Worm (Caenorhabditis elegans) whole organism, L1 larva: ENCODE measurements around the gene K01D12.15.

ENCODE experiments used
- C04F5.9 ChIP-seq: sonication (generic microtip); optimal IDR thresholded peaks from 2 replicates; lab custom pipeline; 2016; ENCODE audit warnings: missing genetic modification characterization, missing compliant biosample characterization
- C16A3.4 ChIP-seq: fragments of 150-350 bp; optimal IDR thresholded peaks from 2 replicates; lab custom pipeline; 2014; ENCODE audit warnings: missing biosample characterization, missing genetic modification characterization
- C34B4.2 ChIP-seq: sonication (generic microtip); optimal IDR thresholded peaks from 2 replicates; lab custom pipeline; 2017; ENCODE audit warnings: mild to moderate bottlenecking, missing genetic modification characterization, missing compliant biosample characterization
- F16B12.6 ChIP-seq: fragments of 150-350 bp; optimal IDR thresholded peaks from 2 replicates; lab custom pipeline; 2014; ENCODE audit warnings: missing biosample characterization, missing genetic modification characterization
- aha-1 ChIP-seq: fragments of 150-350 bp; optimal IDR thresholded peaks from 2 replicates; lab custom pipeline; 2014; ENCODE audit warnings: missing biosample characterization, missing genetic modification characterization
- aly-2 ChIP-seq: fragments of 150-350 bp; optimal IDR thresholded peaks from 2 replicates; lab custom pipeline; 2014; ENCODE audit warnings: missing biosample characterization, missing genetic modification characterization
- ama-1 ChIP-seq: fragments of 150-350 bp; optimal IDR thresholded peaks from 2 replicates; lab custom pipeline; 2014
- blmp-1 ChIP-seq: fragments of 150-350 bp; optimal IDR thresholded peaks from 2 replicates; lab custom pipeline; 2014; ENCODE audit warnings: missing biosample characterization, missing genetic modification characterization
- ceh-63 ChIP-seq: fragments of 200-800 bp; sonication (Bioruptor generic); optimal IDR thresholded peaks from 2 replicates; lab custom pipeline; 2018; ENCODE audit warnings: mild to moderate bottlenecking, missing genetic modification characterization, missing compliant biosample characterization
- ceh-82 ChIP-seq, 3 experiments: fragments of 150-350 bp in 1 of 3; sonication (generic microtip) in 2 of 3; optimal IDR thresholded peaks; 2 replicates each; lab custom pipeline; 2014 to 2017; ENCODE audit warnings: missing biosample characterization in 3 of 3, missing genetic modification characterization in 3 of 3
- ceh-88 ChIP-seq: fragments of 200-800 bp; sonication (Bioruptor generic); IDR thresholded peaks from 2 replicates; pipeline ENCODE4 v1.3.6; 2022; ENCODE audit warnings: missing genetic modification characterization, missing compliant biosample characterization
- ces-1 ChIP-seq: fragments of 150-350 bp; optimal IDR thresholded peaks from 2 replicates; lab custom pipeline; 2014; ENCODE audit warnings: missing biosample characterization, missing genetic modification reagents, missing genetic modification characterization
- dpl-1 ChIP-seq, 3 experiments: fragments of 150-350 bp in 2 of 3; sonication (generic microtip) in 1 of 3; optimal IDR thresholded peaks; 2 replicates each; lab custom pipeline; 2014 to 2017; ENCODE audit warnings: missing biosample characterization in 3 of 3, missing genetic modification characterization in 3 of 3, missing genetic modification reagents in 3 of 3
- efl-1 ChIP-seq, 4 experiments: fragments of 150-350 bp; optimal IDR thresholded peaks in 3 of 4; peaks in 1 of 4; 1 replicate in 1 of 4; 2 replicates in 3 of 4; lab custom pipeline; 2014; ENCODE audit warnings: missing biosample characterization in 2 of 4, missing genetic modification characterization in 2 of 4, missing genetic modification reagents in 2 of 4
- efl-3 ChIP-seq: fragments of 200-800 bp; sonication (Bioruptor generic); optimal IDR thresholded peaks from 2 replicates; lab custom pipeline; 2018; ENCODE audit warnings: mild to moderate bottlenecking, missing genetic modification characterization, missing compliant biosample characterization
- egl-13 ChIP-seq: sonication (generic microtip); optimal IDR thresholded peaks from 2 replicates; lab custom pipeline; 2016; ENCODE audit warnings: missing genotype, missing genetic modification reagents, missing genetic modification characterization, missing compliant biosample characterization
- ets-5 ChIP-seq: fragments of 200-800 bp; sonication (Bioruptor generic); IDR thresholded peaks from 2 replicates; pipeline ENCODE4 v1.3.6; 2022; ENCODE audit warnings: missing genetic modification characterization, missing compliant biosample characterization
- fkh-8 ChIP-seq: sonication (generic microtip); optimal IDR thresholded peaks from 2 replicates; lab custom pipeline; 2016; ENCODE audit warnings: mild to moderate bottlenecking, missing genetic modification characterization, missing compliant biosample characterization
- hlh-4 ChIP-seq: sonication (generic microtip); optimal IDR thresholded peaks from 2 replicates; lab custom pipeline; 2016; ENCODE audit warnings: mild to moderate bottlenecking, missing genetic modification characterization, missing compliant biosample characterization
- irx-1 ChIP-seq: sonication (generic microtip); optimal IDR thresholded peaks from 2 replicates; lab custom pipeline; 2016; ENCODE audit warnings: missing genetic modification characterization, missing compliant biosample characterization
- jun-1 ChIP-seq: fragments of 150-350 bp; optimal IDR thresholded peaks from 2 replicates; lab custom pipeline; 2014; ENCODE audit warnings: missing biosample characterization, missing genetic modification reagents, missing genetic modification characterization
- lin-13 ChIP-seq: fragments of 150-350 bp; optimal IDR thresholded peaks from 2 replicates; lab custom pipeline; 2014; ENCODE audit warnings: missing biosample characterization, missing genetic modification reagents, missing genetic modification characterization
- lin-14 ChIP-seq: fragments of 200-800 bp; sonication (Bioruptor generic); optimal IDR thresholded peaks from 2 replicates; lab custom pipeline; 2018; ENCODE audit warnings: mild to moderate bottlenecking, missing genetic modification characterization, moderate library complexity, missing compliant biosample characterization
- lir-3 ChIP-seq: sonication (generic microtip); optimal IDR thresholded peaks from 2 replicates; lab custom pipeline; 2016; ENCODE audit warnings: mild to moderate bottlenecking, missing genetic modification characterization, moderate library complexity, missing compliant biosample characterization; ENCODE audit not compliant: poor library complexity
- lsy-2 ChIP-seq, 2 experiments: fragments of 150-350 bp; optimal IDR thresholded peaks; 2 replicates each; lab custom pipeline; 2014; ENCODE audit warnings: missing biosample characterization in 2 of 2, missing genetic modification characterization in 2 of 2
- nhr-19 ChIP-seq: fragments of 200-800 bp; sonication (Bioruptor generic); conservative IDR thresholded peaks from 2 replicates; pipeline ENCODE4 v1.3.6; 2022; ENCODE audit warnings: missing genetic modification characterization, missing compliant biosample characterization
- nhr-28 ChIP-seq: fragments of 150-350 bp; optimal IDR thresholded peaks from 2 replicates; lab custom pipeline; 2014; ENCODE audit warnings: missing biosample characterization, missing genetic modification characterization
- nhr-47 ChIP-seq: sonication (generic microtip); optimal IDR thresholded peaks from 2 replicates; lab custom pipeline; 2016; ENCODE audit warnings: mild to moderate bottlenecking, missing genetic modification characterization, moderate library complexity, missing compliant biosample characterization
- nhr-77 ChIP-seq: fragments of 150-350 bp; optimal IDR thresholded peaks from 2 replicates; lab custom pipeline; 2014; ENCODE audit warnings: missing biosample characterization, missing genetic modification characterization
- nhr-84 ChIP-seq: sonication (generic microtip); optimal IDR thresholded peaks from 2 replicates; lab custom pipeline; 2017; ENCODE audit warnings: missing biosample characterization, missing genetic modification characterization
- pag-3 ChIP-seq: sonication (generic microtip); optimal IDR thresholded peaks from 2 replicates; lab custom pipeline; 2017; ENCODE audit warnings: missing genetic modification characterization, mild to moderate bottlenecking, missing compliant biosample characterization, antibody characterized with exemption, borderline replicate concordance; ENCODE audit not compliant: insufficient read depth
- rnt-1 ChIP-seq: sonication (generic microtip); optimal IDR thresholded peaks from 2 replicates; lab custom pipeline; 2016; ENCODE audit warnings: mild to moderate bottlenecking, missing genetic modification characterization, moderate library complexity, missing compliant biosample characterization
- skn-1 ChIP-seq: fragments of 150-350 bp; optimal IDR thresholded peaks from 2 replicates; lab custom pipeline; 2014; ENCODE audit warnings: missing biosample characterization, missing genetic modification characterization
- snu-23 ChIP-seq: sonication (generic microtip); optimal IDR thresholded peaks from 2 replicates; lab custom pipeline; 2016; ENCODE audit warnings: missing genetic modification characterization, missing compliant biosample characterization
- tbx-2 ChIP-seq: sonication (generic microtip); optimal IDR thresholded peaks from 2 replicates; lab custom pipeline; 2016; ENCODE audit warnings: missing genetic modification characterization, missing compliant biosample characterization
- unc-130 ChIP-seq: fragments of 150-350 bp; optimal IDR thresholded peaks from 2 replicates; lab custom pipeline; 2017; ENCODE audit warnings: missing biosample characterization, missing genetic modification characterization, inconsistent platforms
- unc-30 ChIP-seq: sonication (generic microtip); optimal IDR thresholded peaks from 2 replicates; lab custom pipeline; 2017; ENCODE audit warnings: missing biosample characterization, missing genetic modification characterization
- unc-62 ChIP-seq: fragments of 150-350 bp; optimal IDR thresholded peaks from 2 replicates; lab custom pipeline; 2014; ENCODE audit warnings: missing biosample characterization, missing genetic modification reagents, missing genetic modification characterization
- unc-98 ChIP-seq: fragments of 200-800 bp; sonication (Bioruptor generic); IDR thresholded peaks from 2 replicates; pipeline ENCODE4 v1.3.6; 2022; ENCODE audit warnings: missing genetic modification characterization, missing compliant biosample characterization
- xbp-1 ChIP-seq: sonication (generic microtip); optimal IDR thresholded peaks from 2 replicates; lab custom pipeline; 2016; ENCODE audit warnings: missing genetic modification characterization, missing compliant biosample characterization
- zag-1 ChIP-seq: fragments of 150-350 bp; optimal IDR thresholded peaks from 2 replicates; lab custom pipeline; 2014; ENCODE audit warnings: missing biosample characterization, missing genetic modification characterization
- ztf-11 ChIP-seq, 2 experiments: sonication (generic microtip); optimal IDR thresholded peaks; 2 replicates each; lab custom pipeline; 2016 to 2017; ENCODE audit warnings: missing genetic modification characterization in 2 of 2, missing biosample characterization in 1 of 2, missing compliant biosample characterization in 1 of 2
- ztf-4 ChIP-seq: fragments of 150-350 bp; optimal IDR thresholded peaks from 2 replicates; lab custom pipeline; 2014; ENCODE audit warnings: missing biosample characterization, missing genetic modification characterization

The K01D12.15 gene

DNA sequence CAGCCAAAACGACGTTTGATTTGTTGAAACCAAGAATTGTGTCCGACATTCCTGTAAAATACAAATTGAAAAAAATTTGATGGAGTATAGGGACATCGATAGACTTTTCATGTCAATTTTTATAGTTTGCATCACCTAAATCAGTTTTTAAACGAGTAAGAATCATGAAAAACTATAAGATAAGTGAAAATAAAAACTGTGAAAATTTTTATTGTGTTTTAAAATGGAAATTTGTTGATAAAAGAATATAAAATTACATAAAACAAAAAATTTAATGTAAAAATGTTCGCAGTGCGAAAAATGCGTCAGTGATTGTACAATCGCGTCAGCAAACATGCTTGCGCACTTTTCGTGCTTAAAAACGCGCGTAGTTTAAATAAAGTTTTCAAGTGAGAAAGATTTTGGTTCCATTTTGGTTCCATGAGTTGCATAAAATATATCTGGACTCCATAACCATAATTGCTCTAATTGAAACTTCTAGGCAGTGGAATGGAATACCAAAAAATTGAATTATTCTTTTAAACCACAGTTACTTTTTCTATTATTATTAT lies 42.8 kb upstream of the K01D12.15 start, which contains the start of gene tomm-20 (continued):
- TF ChIP-seq nhr-19 (GFP tag; lab: Robert Waterston, UW) = peak; percentile 96
- peak; percentile 93 to 96 (median 94) for TF ChIP-seq ceh-82 (tag; optimal IDR thresholded peaks at IDR 0.05; lab: Kevin White, UChicago)
- peak; percentile 92 for TF ChIP-seq lin-13 (GFP tag; lab: Kevin White, UChicago)
- peak; percentile 97 for TF ChIP-seq nhr-47
- peak; percentile 89 for TF ChIP-seq irx-1
- peak; percentile 44 for TF ChIP-seq efl-3 (GFP tag; lab: Kevin White, UChicago)
- TF ChIP-seq lsy-2 (tag; optimal IDR thresholded peaks at IDR 0.05; lab: Kevin White, UChicago) = peak; percentile 96 to 97
- peak; percentile 52 for TF ChIP-seq F16B12.6 (tag; lab: Kevin White, UChicago)
- TF ChIP-seq nhr-28 (tag; lab: Kevin White, UChicago) = no peak
- peak; percentile 69 for TF ChIP-seq aha-1
- TF ChIP-seq ama-1 (lab: Kevin White, UChicago) = peak; percentile 83
- peak; percentile 55; the same call in 1 of the 2 replicates for TF ChIP-seq unc-98 (GFP tag; lab: Robert Waterston, UW)
- TF ChIP-seq blmp-1 = peak; percentile 87
- TF ChIP-seq efl-1 (optimal IDR thresholded peaks at IDR 0.05; lab: Kevin White, UChicago) = peak; percentile 98 to 99
- TF ChIP-seq efl-1 (GFP tag; optimal IDR thresholded peaks at IDR 0.05 in 1 of 2; lab: Kevin White, UChicago) = peak; percentile 98 to 100
- peak; percentile 96 for TF ChIP-seq snu-23 (GFP tag; lab: Kevin White, UChicago)
- no peak for TF ChIP-seq nhr-84 (tag; lab: Kevin White, UChicago)
- peak; percentile 87 for TF ChIP-seq ztf-4 (tag; lab: Kevin White, UChicago)
- peak; percentile 79 for TF ChIP-seq lir-3 (tag; lab: Kevin White, UChicago)
- TF ChIP-seq unc-30 (tag; lab: Kevin White, UChicago) = no peak
- TF ChIP-seq unc-130 (tag; lab: Kevin White, UChicago) = peak; percentile 93
- TF ChIP-seq unc-62 = no peak
- TF ChIP-seq zag-1 (tag; lab: Kevin White, UChicago) = peak; percentile 68
- TF ChIP-seq ceh-63 (GFP tag; lab: Kevin White, UChicago) = no peak
- TF ChIP-seq pag-3 (tag; lab: Kevin White, UChicago) = peak; percentile 52
- TF ChIP-seq fkh-8 (tag; lab: Kevin White, UChicago) = peak; percentile 86
- TF ChIP-seq ceh-88 = peak; percentile 59; the same call in 1 of the 2 replicates
- peak; percentile 95 for TF ChIP-seq tbx-2
- TF ChIP-seq ets-5 = no peak
- TF ChIP-seq jun-1 (tag; lab: Kevin White, UChicago) = peak; percentile 85
- peak; percentile 90 for TF ChIP-seq skn-1 (tag; lab: Kevin White, UChicago)
- TF ChIP-seq C16A3.4 (tag; lab: Kevin White, UChicago) = peak; percentile 96
- TF ChIP-seq lin-14 (GFP tag; lab: Kevin White, UChicago) = peak; percentile 95
- peak; percentile 98 to 99 (median 99) for TF ChIP-seq dpl-1 (GFP tag; optimal IDR thresholded peaks at IDR 0.05; lab: Kevin White, UChicago)
- no peak for TF ChIP-seq hlh-4 (tag; lab: Kevin White, UChicago)
- TF ChIP-seq nhr-77 (tag; lab: Kevin White, UChicago) = peak; percentile 84
- TF ChIP-seq egl-13 (tag; lab: Kevin White, UChicago) = peak; percentile 91
- TF ChIP-seq ces-1 (GFP tag; lab: Kevin White, UChicago) = no peak
- peak; percentile 34 for TF ChIP-seq C34B4.2 (tag; lab: Kevin White, UChicago)
- TF ChIP-seq C04F5.9 (tag; lab: Kevin White, UChicago) = peak; percentile 62
- TF ChIP-seq ztf-11 (tag; optimal IDR thresholded peaks at IDR 0.05; lab: Kevin White, UChicago) = peak in 1 of 2 experiments; percentile 79
- TF ChIP-seq rnt-1 (tag; lab: Kevin White, UChicago) = peak; percentile 96
- TF ChIP-seq aly-2 (tag; lab: Kevin White, UChicago) = peak; percentile 88
- TF ChIP-seq xbp-1 (tag; lab: Kevin White, UChicago) = peak; percentile 93
